Fruit fly (Drosophila melanogaster): ENCODE measurements around the gene CG42711.

Gene CG42711

dm6 chr2L:13928461-13928860, 2.7 kb downstream of the CG42711 start:
- TF ChIP-seq CG17801 (GFP tag; optimal IDR thresholded peaks at IDR 0.05; ENCODE audit: partially characterized antibody), result no peak

dm6 chr2L:13925699-13926098, 5.5 kb downstream of the CG42711 start:
- no peak for TF ChIP-seq CG17801 (GFP tag; optimal IDR thresholded peaks at IDR 0.05; ENCODE audit: partially characterized antibody)

dm6 chr2L:13923984-13924383, 7.2 kb downstream of the CG42711 start:
- no peak for TF ChIP-seq CG17801 (GFP tag; optimal IDR thresholded peaks at IDR 0.05; ENCODE audit: partially characterized antibody)

dm6 chr2L:13923453-13923852, 7.7 kb downstream of the CG42711 start, which contains the start of gene Vajk1:
TSS of gene Vajk1 (minus strand) at chr2L:13923553.
- no peak for TF ChIP-seq CG17801 (GFP tag; optimal IDR thresholded peaks at IDR 0.05; ENCODE audit: partially characterized antibody)

- no peak for TF ChIP-seq CG17801 (GFP tag; optimal IDR thresholded peaks at IDR 0.05; ENCODE audit: partially characterized antibody)
Observed at dm6 chr2L:13914425-13914824, 16.7 kb downstream of the CG42711 start, which contains the start of gene Ance-3. TSS of gene Ance-3 (plus strand) at chr2L:13914725.

dm6 chr2L:13911783-13912182, 19.4 kb downstream of the CG42711 start, which contains the start of gene Acyp:
TSS of gene Acyp (plus strand) at chr2L:13912083.
- TF ChIP-seq CG17801 (GFP tag; optimal IDR thresholded peaks at IDR 0.05; ENCODE audit: partially characterized antibody), result no peak

dm6 chr2L:13909033-13909432, 22.1 kb downstream of the CG42711 start, which contains the start of gene Ance-2:
TSS of gene Ance-2 (plus strand) at chr2L:13909333.
- TF ChIP-seq CG17801 (GFP tag; optimal IDR thresholded peaks at IDR 0.05; ENCODE audit: partially characterized antibody), result no peak

- no peak for TF ChIP-seq CG17801 (GFP tag; optimal IDR thresholded peaks at IDR 0.05; ENCODE audit: partially characterized antibody)
Observed at dm6 chr2L:13905848-13906585, 25.1 kb downstream of the CG42711 start.

- TF ChIP-seq CG17801 (GFP tag; optimal IDR thresholded peaks at IDR 0.05; ENCODE audit: partially characterized antibody), result no peak
Observed at dm6 chr2L:13905072-13905847, 25.9 kb downstream of the CG42711 start, which contains the start of gene Ance. TSS of gene Ance (plus strand) at chr2L:13905645.

- peak; percentile 89 for TF ChIP-seq CG17801 (GFP tag; optimal IDR thresholded peaks at IDR 0.05; ENCODE audit: partially characterized antibody)
Observed at dm6 chr2L:13904331-13904911, 26.7 kb downstream of the CG42711 start, which contains the start of gene Smg5. TSS of gene Smg5 (minus strand) at chr2L:13904661.

dm6 chr2L:13903796-13904330, 27.3 kb downstream of the CG42711 start:
- no peak for TF ChIP-seq CG17801 (GFP tag; optimal IDR thresholded peaks at IDR 0.05; ENCODE audit: partially characterized antibody)

dm6 chr2L:13900111-13900930, 30.8 kb downstream of the CG42711 start:
- no peak for TF ChIP-seq CG17801 (GFP tag; optimal IDR thresholded peaks at IDR 0.05; ENCODE audit: partially characterized antibody)

- no peak for TF ChIP-seq CG17801 (GFP tag; optimal IDR thresholded peaks at IDR 0.05; ENCODE audit: partially characterized antibody)
Observed at dm6 chr2L:13893439-13893838, 37.7 kb downstream of the CG42711 start.

dm6 chr2L:13892826-13893225, 38.3 kb downstream of the CG42711 start:
- TF ChIP-seq CG17801 (GFP tag; optimal IDR thresholded peaks at IDR 0.05; ENCODE audit: partially characterized antibody), result no peak
